Fruit fly (Drosophila melanogaster) whole organism, embryonic: Measurements from ENCODE around the gene CG1309.
A peak's percentile ranks its signal among the peaks of the same experiment; 100 is the strongest.

Source experiments
- Ada2b ChIP-seq: fragments of 200-800 bp; sonication (Bioruptor generic); IDR thresholded peaks from 2 replicates; pipeline ENCODE4 v1.3.6; 2022; ENCODE audit warnings: missing biosample characterization, missing genetic modification characterization
- CG10462 ChIP-seq: fragments of 200-800 bp; sonication (Bioruptor generic); optimal IDR thresholded peaks from 2 replicates; lab custom pipeline; 2016; ENCODE audit warnings: missing biosample characterization, missing genetic modification characterization
- CG10543 ChIP-seq: fragments of 200-800 bp; sonication (Bioruptor generic); optimal IDR thresholded peaks from 3 replicates; lab custom pipeline; 2017; ENCODE audit warnings: missing biosample characterization, mild to moderate bottlenecking, missing genetic modification characterization, moderate library complexity
- CG10959 ChIP-seq: fragments of 200-800 bp; sonication (Bioruptor generic); IDR thresholded peaks from 2 replicates; pipeline ENCODE4 v1.3.6; 2022; ENCODE audit warnings: missing biosample characterization, missing genetic modification characterization
- CG10979 ChIP-seq: fragments of 200-800 bp; sonication (Bioruptor generic); optimal IDR thresholded peaks from 2 replicates; lab custom pipeline; 2018; ENCODE audit warnings: missing biosample characterization, mild to moderate bottlenecking, missing genetic modification characterization, moderate library complexity
- CG12769 ChIP-seq: fragments of 200-800 bp; sonication (Bioruptor generic); optimal IDR thresholded peaks from 2 replicates; lab custom pipeline; 2019; ENCODE audit warnings: missing biosample characterization, mild to moderate bottlenecking, missing genetic modification characterization, moderate library complexity
- CG13775 ChIP-seq: fragments of 200-800 bp; sonication (Bioruptor generic); optimal IDR thresholded peaks from 3 replicates; lab custom pipeline; 2017; ENCODE audit warnings: missing biosample characterization, mild to moderate bottlenecking, missing genetic modification characterization
- CG17359 ChIP-seq: fragments of 200-800 bp; sonication (Bioruptor generic); optimal IDR thresholded peaks from 3 replicates; lab custom pipeline; 2018; ENCODE audit warnings: missing biosample characterization, mild to moderate bottlenecking, missing genetic modification characterization, moderate library complexity
- CG30020 ChIP-seq: fragments of 200-800 bp; optimal IDR thresholded peaks from 2 replicates; lab custom pipeline; 2019; ENCODE audit warnings: missing biosample characterization, mild to moderate bottlenecking, missing genetic modification characterization, moderate library complexity
- CG3065 ChIP-seq: fragments of 200-800 bp; sonication (Bioruptor generic); optimal IDR thresholded peaks from 2 replicates; lab custom pipeline; 2016; ENCODE audit warnings: missing biosample characterization, missing genetic modification characterization
- CG32772 ChIP-seq: fragments of 200-800 bp; sonication (Bioruptor generic); IDR thresholded peaks from 2 replicates; pipeline ENCODE4 v1.3.6; 2022; ENCODE audit warnings: missing biosample characterization, missing genetic modification characterization
- CG33557 ChIP-seq: fragments of 200-800 bp; sonication (Bioruptor generic); optimal IDR thresholded peaks from 2 replicates; lab custom pipeline; 2019; ENCODE audit warnings: missing biosample characterization, mild to moderate bottlenecking, missing genetic modification characterization, moderate library complexity
- CG3995 ChIP-seq: fragments of 200-800 bp; sonication (Bioruptor generic); optimal IDR thresholded peaks from 3 replicates; lab custom pipeline; 2016; ENCODE audit warnings: missing biosample characterization, missing genetic modification characterization
- CG4282 ChIP-seq: fragments of 200-800 bp; sonication (Bioruptor generic); optimal IDR thresholded peaks from 2 replicates; lab custom pipeline; 2016; ENCODE audit warnings: missing biosample characterization, missing genetic modification characterization
- CG4404 ChIP-seq: fragments of 200-800 bp; sonication (Bioruptor generic); IDR thresholded peaks from 2 replicates; pipeline ENCODE4 v1.3.6; 2022; ENCODE audit warnings: missing biosample characterization, missing genetic modification characterization
- CG4424 ChIP-seq: fragments of 200-800 bp; sonication (Bioruptor generic); optimal IDR thresholded peaks from 3 replicates; lab custom pipeline; 2016; ENCODE audit warnings: missing biosample characterization, missing genetic modification characterization
- CG4730 ChIP-seq: fragments of 200-800 bp; sonication (Bioruptor generic); IDR thresholded peaks from 2 replicates; pipeline ENCODE4 v1.3.6; 2022; ENCODE audit warnings: missing biosample characterization, missing genetic modification characterization
- CG5245 ChIP-seq: fragments of 200-800 bp; sonication (Bioruptor generic); optimal IDR thresholded peaks from 3 replicates; lab custom pipeline; 2016; ENCODE audit warnings: missing biosample characterization, missing genetic modification characterization
- CG6689 ChIP-seq: fragments of 200-800 bp; sonication (Bioruptor generic); IDR thresholded peaks from 2 replicates; pipeline ENCODE4 v1.3.6; 2022; ENCODE audit warnings: missing biosample characterization, missing genetic modification characterization
- CG6765 ChIP-seq: fragments of 200-800 bp; sonication (Bioruptor generic); optimal IDR thresholded peaks from 3 replicates; lab custom pipeline; 2017; ENCODE audit warnings: missing biosample characterization, mild to moderate bottlenecking, missing genetic modification characterization
- CG7271 ChIP-seq: fragments of 200-800 bp; sonication (Bioruptor generic); optimal IDR thresholded peaks from 2 replicates; lab custom pipeline; 2018; ENCODE audit warnings: missing biosample characterization, mild to moderate bottlenecking, missing genetic modification characterization, moderate library complexity
- CG8388 ChIP-seq: fragments of 200-800 bp; sonication (Bioruptor generic); optimal IDR thresholded peaks from 2 replicates; lab custom pipeline; 2019; ENCODE audit warnings: missing biosample characterization, mild to moderate bottlenecking, missing genetic modification characterization, moderate library complexity
- CG8944 ChIP-seq: fragments of 200-800 bp; sonication (Bioruptor generic); optimal IDR thresholded peaks from 3 replicates; lab custom pipeline; 2016; ENCODE audit warnings: missing biosample characterization, missing genetic modification characterization
- Dfd ChIP-seq, 2 experiments: fragments of >200 bp; optimal IDR thresholded peaks; 2 replicates each; lab custom pipeline; 2017; ENCODE audit warnings: missing biosample characterization in 2 of 2, missing genetic modification characterization in 2 of 2
- Dp ChIP-seq: fragments of 200-800 bp; sonication (Bioruptor generic); optimal IDR thresholded peaks from 2 replicates; lab custom pipeline; 2018; ENCODE audit warnings: missing biosample characterization, mild to moderate bottlenecking, missing genetic modification characterization, moderate library complexity
- Drgx ChIP-seq: fragments of 200-800 bp; sonication (Bioruptor generic); IDR thresholded peaks from 2 replicates; pipeline ENCODE4 v1.3.6; 2022; ENCODE audit warnings: missing biosample characterization, missing genetic modification characterization
- H2.0 ChIP-seq: fragments of 200-800 bp; sonication (Bioruptor generic); IDR thresholded peaks from 2 replicates; pipeline ENCODE4 v1.3.6; 2022; ENCODE audit warnings: missing biosample characterization, missing genetic modification characterization
- Jarid2 ChIP-seq: fragments of 200-800 bp; sonication (Bioruptor generic); optimal IDR thresholded peaks from 3 replicates; lab custom pipeline; 2017; ENCODE audit warnings: mild to moderate bottlenecking, missing biosample characterization, missing genetic modification reagents, missing genetic modification characterization
- Spps ChIP-seq: fragments of 200-800 bp; sonication (Bioruptor generic); optimal IDR thresholded peaks from 2 replicates; lab custom pipeline; 2018; ENCODE audit warnings: missing biosample characterization, mild to moderate bottlenecking, missing genetic modification characterization
- abd-A ChIP-seq: fragments of 200-800 bp; sonication (Bioruptor generic); optimal IDR thresholded peaks from 3 replicates; lab custom pipeline; 2019; ENCODE audit warnings: missing biosample characterization, mild to moderate bottlenecking, missing genetic modification characterization, moderate library complexity
- ara ChIP-seq: fragments of 200-800 bp; sonication (Bioruptor generic); IDR thresholded peaks from 2 replicates; pipeline ENCODE4 v1.3.6; 2022; ENCODE audit warnings: missing biosample characterization, missing genetic modification characterization
- bbx ChIP-seq: fragments of 200-800 bp; sonication (Bioruptor generic); IDR thresholded peaks from 2 replicates; pipeline ENCODE4 v1.3.6; 2022; ENCODE audit warnings: missing biosample characterization, missing genetic modification characterization; ENCODE audit not compliant: partially characterized antibody
- cas ChIP-seq: fragments of 200-800 bp; sonication (Bioruptor generic); IDR thresholded peaks from 2 replicates; pipeline ENCODE4 v1.3.6; 2022; ENCODE audit warnings: missing biosample characterization, missing genetic modification characterization
- cg ChIP-seq: fragments of 200-800 bp; sonication (Bioruptor generic); optimal IDR thresholded peaks from 3 replicates; lab custom pipeline; 2019; ENCODE audit warnings: missing biosample characterization, mild to moderate bottlenecking, missing genetic modification characterization, moderate library complexity
- crc ChIP-seq: fragments of 200-800 bp; sonication (Bioruptor generic); optimal IDR thresholded peaks from 2 replicates; lab custom pipeline; 2016; ENCODE audit warnings: missing biosample characterization, missing genetic modification characterization
- croc ChIP-seq: fragments of 200-800 bp; sonication (Bioruptor generic); conservative IDR thresholded peaks from 3 replicates; pipeline ENCODE4 v1.3.6; 2022; ENCODE audit warnings: missing biosample characterization, missing genetic modification characterization
- esg ChIP-seq: fragments of 200-800 bp; sonication (Bioruptor generic); conservative IDR thresholded peaks from 2 replicates; pipeline ENCODE4 v1.3.6; 2022; ENCODE audit warnings: missing biosample characterization, missing genetic modification characterization
- grau ChIP-seq: fragments of 200-800 bp; optimal IDR thresholded peaks from 3 replicates; lab custom pipeline; 2019; ENCODE audit warnings: missing biosample characterization, mild to moderate bottlenecking, missing genetic modification characterization, moderate library complexity
- lab ChIP-seq: fragments of 200-800 bp; sonication (Bioruptor generic); optimal IDR thresholded peaks from 3 replicates; lab custom pipeline; 2017; ENCODE audit warnings: missing biosample characterization, missing genetic modification characterization, mild to moderate bottlenecking, moderate library complexity, missing genetic modification reagents
- mirr ChIP-seq: fragments of 200-800 bp; sonication (Bioruptor generic); optimal IDR thresholded peaks from 3 replicates; lab custom pipeline; 2018; ENCODE audit warnings: missing biosample characterization, mild to moderate bottlenecking, missing genetic modification characterization
- rib ChIP-seq: fragments of 200-800 bp; sonication (Bioruptor generic); IDR thresholded peaks from 2 replicates; pipeline ENCODE4 v1.3.6; 2022; ENCODE audit warnings: missing biosample characterization, missing genetic modification characterization
- row ChIP-seq: fragments of 200-800 bp; sonication (Bioruptor generic); IDR thresholded peaks from 3 replicates; pipeline ENCODE4 v1.3.6; 2022; ENCODE audit warnings: missing biosample characterization, missing genetic modification characterization
- sd ChIP-seq: fragments of 200-800 bp; sonication (Bioruptor generic); optimal IDR thresholded peaks from 3 replicates; lab custom pipeline; 2018; ENCODE audit warnings: missing biosample characterization, mild to moderate bottlenecking, missing genetic modification characterization, moderate library complexity
- seq ChIP-seq: fragments of 200-800 bp; sonication (Bioruptor generic); IDR thresholded peaks from 2 replicates; pipeline ENCODE4 v1.3.6; 2022; ENCODE audit warnings: missing biosample characterization, missing genetic modification characterization
- slp2 ChIP-seq: fragments of 200-800 bp; sonication (Bioruptor generic); optimal IDR thresholded peaks from 2 replicates; lab custom pipeline; 2016; ENCODE audit warnings: missing biosample characterization, missing genetic modification characterization
- ssp ChIP-seq: fragments of 200-800 bp; sonication (Bioruptor generic); IDR thresholded peaks from 2 replicates; pipeline ENCODE4 v1.3.6; 2022; ENCODE audit warnings: missing biosample characterization, missing genetic modification characterization
- tap ChIP-seq: fragments of 200-800 bp; optimal IDR thresholded peaks from 3 replicates; lab custom pipeline; 2019; ENCODE audit warnings: missing biosample characterization, mild to moderate bottlenecking, missing genetic modification characterization, moderate library complexity
- tna ChIP-seq: fragments of 200-800 bp; sonication (Bioruptor generic); IDR thresholded peaks from 2 replicates; pipeline ENCODE4 v1.3.6; 2022; ENCODE audit warnings: missing biosample characterization, missing genetic modification characterization; ENCODE audit not compliant: partially characterized antibody
- trem ChIP-seq: fragments of 200-800 bp; optimal IDR thresholded peaks from 3 replicates; lab custom pipeline; 2019; ENCODE audit warnings: missing biosample characterization, mild to moderate bottlenecking, missing genetic modification characterization, moderate library complexity
- tup ChIP-seq: fragments of 200-800 bp; sonication (Bioruptor generic); optimal IDR thresholded peaks from 2 replicates; lab custom pipeline; 2016; ENCODE audit warnings: missing biosample characterization, mild to moderate bottlenecking, missing genetic modification characterization, moderate library complexity

CG1309 gene

DNA sequence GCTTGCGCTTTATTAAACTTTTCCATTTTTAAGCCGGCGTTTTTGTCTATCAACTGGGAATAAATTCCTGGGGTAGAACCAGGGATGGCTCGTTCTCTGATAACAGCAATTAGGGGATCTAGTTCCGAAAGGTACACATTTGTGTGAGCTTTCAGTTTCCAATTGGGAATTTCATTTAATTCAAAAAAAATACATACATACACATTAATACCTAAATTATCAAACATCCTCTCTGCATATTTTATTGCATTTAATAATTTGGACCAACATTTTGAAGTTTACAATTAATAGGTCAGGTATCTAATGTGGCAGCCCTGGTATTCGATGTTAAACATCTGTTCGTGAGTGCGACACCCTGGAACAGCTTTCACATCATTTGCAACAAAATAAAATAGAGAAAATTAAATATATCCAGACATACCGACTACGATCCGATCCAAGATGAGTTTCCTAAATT is at the start of gene CG1309, which contains the start of gene CG15011 (continued):
- TF ChIP-seq rib = 0 out of 2 replicates have a peak, but pooled peaks have one; percentile 35
- TF ChIP-seq seq (GFP tag; lab: Robert Waterston, UW) = peak; percentile 67
- peak; percentile 87 for TF ChIP-seq CG10543 (GFP tag; lab: Kevin White, UChicago)
- TF ChIP-seq abd-A = peak; percentile 85
- TF ChIP-seq Dfd (GFP tag; optimal IDR thresholded peaks at IDR 0.05; lab: Kevin White, UChicago) = no peak
- TF ChIP-seq cas (GFP tag; lab: Robert Waterston, UW) = 0 out of 2 replicates have a peak, but pooled peaks have one; percentile 31
- TF ChIP-seq CG6689 (GFP tag; lab: Robert Waterston, UW) = peak; percentile 70
- TF ChIP-seq mirr (GFP tag; lab: Kevin White, UChicago) = peak; percentile 65
- peak; percentile 76 for TF ChIP-seq Ada2b (GFP tag; lab: Robert Waterston, UW)
- TF ChIP-seq tup (GFP tag; lab: Kevin White, UChicago) = peak; percentile 31
- peak; percentile 56 for TF ChIP-seq H2.0
- peak; percentile 22; the same call in 1 of the 2 replicates for TF ChIP-seq CG10959 (GFP tag; lab: Robert Waterston, UW)
- peak; percentile 63 for TF ChIP-seq crc
- TF ChIP-seq CG6765 = peak; percentile 0
- no peak for TF ChIP-seq CG4282 (GFP tag; lab: Kevin White, UChicago)
- TF ChIP-seq row (GFP tag; lab: Robert Waterston, UW) = peak; percentile 98
- no peak for TF ChIP-seq bbx (GFP tag; lab: Robert Waterston, UW)
- TF ChIP-seq CG10462 (GFP tag; lab: Kevin White, UChicago) = peak; percentile 68
- peak; percentile 81 for TF ChIP-seq CG32772 (GFP tag; lab: Robert Waterston, UW)
- peak; percentile 86 for TF ChIP-seq grau
- TF ChIP-seq Spps (tag; lab: Kevin White, UChicago) = peak; percentile 73
- TF ChIP-seq CG8388 (GFP tag; lab: Kevin White, UChicago) = peak; percentile 84
- TF ChIP-seq CG7271 (tag; lab: Kevin White, UChicago) = no peak
- TF ChIP-seq ssp = peak; percentile 66
- TF ChIP-seq Jarid2 (GFP tag; lab: Kevin White, UChicago) = peak; percentile 21
- peak; percentile 54 for TF ChIP-seq CG3065 (GFP tag; lab: Kevin White, UChicago)
- TF ChIP-seq tna (GFP tag; lab: Robert Waterston, UW) = no peak
- TF ChIP-seq CG30020 (tag; lab: Kevin White, UChicago) = peak; percentile 79
- peak; percentile 12 for TF ChIP-seq Dp (GFP tag; lab: Kevin White, UChicago)
- TF ChIP-seq CG33557 = peak; percentile 86
- TF ChIP-seq cg (GFP tag; lab: Kevin White, UChicago) = no peak
- peak; percentile 94 for TF ChIP-seq CG12769 (tag; lab: Kevin White, UChicago)
- TF ChIP-seq CG3995 (GFP tag; lab: Kevin White, UChicago) = peak; percentile 63
- TF ChIP-seq, all 482 proteins: peak for 382

- TF ChIP-seq CG4424 (GFP tag; lab: Kevin White, UChicago) (peak; percentile 5), CG8944 (GFP tag; lab: Kevin White, UChicago) (no peak), Drgx (GFP tag; lab: Robert Waterston, UW) (peak; percentile 74), esg (GFP tag; lab: Robert Waterston, UW) (no peak), ara (GFP tag; lab: Robert Waterston, UW) (peak; percentile 58), CG32772 (GFP tag; lab: Robert Waterston, UW) (no peak), CG4730 (GFP tag; lab: Robert Waterston, UW) (0 out of 2 replicates have a peak, but pooled peaks have one; percentile 18), CG13775 (GFP tag; lab: Kevin White, UChicago) (no peak), lab (GFP tag; lab: Kevin White, UChicago) (no peak), CG17359 (tag; lab: Kevin White, UChicago) (peak; percentile 34), sd (tag; lab: Kevin White, UChicago) (no peak), CG5245 (GFP tag; lab: Kevin White, UChicago) (peak; percentile 4), croc (GFP tag; lab: Robert Waterston, UW) (0 out of 3 replicates have a peak, but pooled peaks have one; percentile 36), trem (peak; percentile 16), CG4282 (GFP tag; lab: Kevin White, UChicago) (no peak), tap (tag; lab: Kevin White, UChicago) (peak; percentile 35), seq (GFP tag; lab: Robert Waterston, UW) (no peak), CG10979 (tag; lab: Kevin White, UChicago) (peak; percentile 52), slp2 (GFP tag; lab: Kevin White, UChicago) (no peak), CG4404 (0 out of 2 replicates have a peak, but pooled peaks have one; percentile 18), Jarid2 (GFP tag; lab: Kevin White, UChicago) (no peak)
Observed at dm6 chr3L:4209731-4210130, 49.5 kb upstream of the CG1309 start.
